Worm (Caenorhabditis elegans) whole organism, mixed stage, embryonic: ENCODE measurements around the gene pyc-1.

Experiments used
- bed-3 ChIP-seq: fragments of 200-800 bp; sonication (Bioruptor generic); optimal IDR thresholded peaks from 3 replicates; lab custom pipeline; 2018; ENCODE audit warnings: mild to moderate bottlenecking, missing genetic modification characterization, moderate library complexity, missing compliant biosample characterization
- ces-1 ChIP-seq: fragments of 150-350 bp; optimal IDR thresholded peaks from 2 replicates; lab custom pipeline; 2014; ENCODE audit warnings: missing biosample characterization, missing genetic modification reagents, missing genetic modification characterization
- ham-2 ChIP-seq: fragments of 200-800 bp; sonication (Bioruptor generic); optimal IDR thresholded peaks from 2 replicates; lab custom pipeline; 2018; ENCODE audit warnings: mild to moderate bottlenecking, missing genetic modification characterization, missing compliant biosample characterization
- lsy-2 ChIP-seq: fragments of 150-350 bp; optimal IDR thresholded peaks from 2 replicates; lab custom pipeline; 2014; ENCODE audit warnings: missing biosample characterization, missing genetic modification characterization
- mls-2 ChIP-seq: sonication (generic microtip); optimal IDR thresholded peaks from 2 replicates; lab custom pipeline; 2016; ENCODE audit warnings: mild to moderate bottlenecking, missing genetic modification characterization, moderate library complexity, missing compliant biosample characterization
- nhr-76 ChIP-seq: sonication (generic microtip); optimal IDR thresholded peaks from 2 replicates; lab custom pipeline; 2017; ENCODE audit warnings: missing biosample characterization, missing genetic modification characterization
- sem-2 ChIP-seq: fragments of 200-800 bp; sonication (Bioruptor generic); optimal IDR thresholded peaks from 2 replicates; lab custom pipeline; 2018; ENCODE audit warnings: mild to moderate bottlenecking, missing genetic modification characterization, missing compliant biosample characterization
- unc-62 ChIP-seq: fragments of 150-350 bp; optimal IDR thresholded peaks from 2 replicates; lab custom pipeline; 2014; ENCODE audit warnings: missing biosample characterization, missing genetic modification reagents, missing genetic modification characterization

ce11 chrV:11819451-11819850 lies 2.9 kb downstream of the pyc-1 start:
- TF ChIP-seq bed-3 (GFP tag; lab: Kevin White, UChicago) (no peak), ces-1 (GFP tag; lab: Kevin White, UChicago) (no peak), nhr-76 (tag; lab: Kevin White, UChicago) (no peak), ham-2 (GFP tag; lab: Kevin White, UChicago) (no peak), unc-62 (no peak), lsy-2 (tag; lab: Kevin White, UChicago) (no peak), sem-2 (GFP tag; lab: Kevin White, UChicago) (no peak), mls-2 (tag; lab: Kevin White, UChicago) (no peak)
